Worm (Caenorhabditis elegans): ENCODE data around the gene F45E12.5.

F45E12.5 gene

DNA sequence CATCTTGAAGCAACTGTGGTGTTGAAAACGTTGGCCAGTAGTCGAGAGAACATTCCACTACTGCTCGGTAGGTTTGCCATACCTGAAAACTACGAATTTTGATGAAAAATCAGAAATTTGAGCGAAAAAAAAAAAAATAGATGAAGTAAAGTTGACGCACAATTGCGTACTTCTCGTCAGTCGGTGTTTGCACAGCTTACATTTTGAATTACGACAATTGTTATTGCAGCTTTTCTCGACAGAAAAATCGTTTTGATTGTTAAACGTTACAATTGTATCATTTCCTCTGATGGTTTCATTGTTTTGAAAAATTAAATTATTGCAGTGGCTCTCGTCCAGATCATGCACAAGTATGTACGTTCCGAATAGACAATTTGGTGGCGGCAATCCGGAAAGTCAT is at the start of gene F45E12.5, which contains the start of gene cnep-1:
Gene F45E12.5, minus strand, starts transcription at position 93 of the 400 bp plus-strand sequence.
Gene cnep-1, plus strand, starts transcription at position 326 of the 400 bp plus-strand sequence.
- TF ChIP-seq tab-1 (GFP tag; IDR thresholded peaks at IDR 0.05) (no peak), flt-1 (GFP tag; IDR thresholded peaks at IDR 0.05) (no peak), klf-2 (GFP tag; conservative IDR thresholded peaks at IDR 0.05) (no peak), T22C8.4 (GFP tag; IDR thresholded peaks at IDR 0.05) (no peak), med-1 (GFP tag; optimal IDR thresholded peaks at IDR 0.05; ENCODE audit: insufficient read depth) (no peak), cog-1 (tag; optimal IDR thresholded peaks at IDR 0.05) (no peak), ref-1 (GFP tag; conservative IDR thresholded peaks at IDR 0.05) (no peak), ztf-29 (GFP tag; IDR thresholded peaks at IDR 0.05) (no peak), ztf-23 (GFP tag; IDR thresholded peaks at IDR 0.05) (no peak)

DNA sequence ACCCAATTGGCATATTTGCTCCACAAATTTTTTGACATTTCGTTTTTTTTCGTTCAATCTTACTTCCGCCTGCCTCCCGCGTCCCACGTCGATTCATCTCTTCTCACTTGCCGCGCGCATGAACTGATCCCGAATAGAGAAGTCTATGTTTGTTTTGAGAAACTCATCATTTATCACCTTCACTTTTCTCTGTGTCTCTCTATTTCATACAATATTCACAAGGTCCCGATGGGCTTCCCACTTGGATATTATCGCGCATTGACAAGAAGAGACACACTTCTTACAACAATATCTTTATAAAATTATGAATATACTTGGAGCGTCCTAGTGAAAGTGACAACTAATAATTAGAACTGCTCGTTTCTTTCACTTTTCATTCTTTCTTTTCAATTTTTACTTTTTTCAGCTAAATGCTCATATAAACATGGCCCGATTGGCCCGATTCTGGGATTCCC is 48.6 kb upstream of the F45E12.5 start, which contains the start of gene insc-1:
Gene insc-1, plus strand, starts transcription at position 405 of the 455 bp plus-strand sequence.
- TF ChIP-seq ztf-29 (GFP tag; IDR thresholded peaks at IDR 0.05), result no peak
- no peak for TF ChIP-seq klf-2 (GFP tag; conservative IDR thresholded peaks at IDR 0.05)
- no peak for TF ChIP-seq tab-1 (GFP tag; IDR thresholded peaks at IDR 0.05)
- TF ChIP-seq T22C8.4 (GFP tag; IDR thresholded peaks at IDR 0.05), result no peak
- TF ChIP-seq flt-1 (GFP tag; IDR thresholded peaks at IDR 0.05), result no peak

DNA sequence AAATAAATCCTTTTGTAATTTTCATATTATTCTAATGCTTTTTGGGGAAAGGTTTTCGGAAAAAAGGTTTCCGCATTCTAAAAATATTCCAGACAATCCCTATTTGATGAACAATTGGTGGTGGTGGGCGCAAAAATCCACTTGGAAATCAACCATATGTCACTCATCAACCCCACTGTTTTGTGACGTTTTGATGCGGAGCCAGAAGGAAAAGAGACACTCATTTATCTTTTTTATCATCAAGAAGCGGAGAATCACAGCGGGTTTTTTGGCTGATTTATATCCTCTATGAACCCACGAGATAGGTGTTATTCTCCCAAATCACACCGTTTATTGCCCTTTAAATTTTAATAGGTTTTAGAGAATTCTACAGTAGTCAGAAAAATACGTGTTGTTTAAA is 47.3 kb upstream of the F45E12.5 start:
- TF ChIP-seq ref-1 (GFP tag; conservative IDR thresholded peaks at IDR 0.05), result no peak
- no peak for TF ChIP-seq klf-2 (GFP tag; conservative IDR thresholded peaks at IDR 0.05)
- no peak for TF ChIP-seq ztf-23 (GFP tag; IDR thresholded peaks at IDR 0.05)
- no peak for TF ChIP-seq ztf-29 (GFP tag; IDR thresholded peaks at IDR 0.05)
- no peak for TF ChIP-seq cog-1 (tag; optimal IDR thresholded peaks at IDR 0.05)
- TF ChIP-seq tab-1 (GFP tag; IDR thresholded peaks at IDR 0.05), result no peak
- no peak for TF ChIP-seq T22C8.4 (GFP tag; IDR thresholded peaks at IDR 0.05)
- TF ChIP-seq med-1 (GFP tag; optimal IDR thresholded peaks at IDR 0.05; ENCODE audit: insufficient read depth), result no peak
- no peak for TF ChIP-seq flt-1 (GFP tag; IDR thresholded peaks at IDR 0.05)

DNA sequence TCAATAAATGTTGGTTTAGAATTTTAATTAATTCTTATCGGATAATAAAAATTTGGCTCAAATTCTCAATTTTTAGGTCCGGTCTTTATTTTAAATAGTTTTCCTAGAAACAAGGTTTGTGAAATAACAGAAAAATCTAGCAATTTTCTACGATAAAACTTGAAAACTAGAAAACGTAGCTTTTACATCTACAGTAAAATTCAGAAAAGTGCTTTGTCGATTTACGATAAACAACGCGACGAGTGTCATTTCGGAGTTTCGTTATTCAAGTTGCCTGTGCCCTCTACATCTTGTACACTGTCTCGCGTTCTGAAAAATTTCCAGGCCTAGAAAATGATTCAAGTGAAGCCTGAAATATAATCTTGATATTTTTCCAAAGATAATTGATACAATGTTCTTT is 46.9 kb upstream of the F45E12.5 start:
- no peak for TF ChIP-seq med-1 (GFP tag; optimal IDR thresholded peaks at IDR 0.05; ENCODE audit: insufficient read depth)
- no peak for TF ChIP-seq cog-1 (tag; optimal IDR thresholded peaks at IDR 0.05)
- no peak for TF ChIP-seq klf-2 (GFP tag; conservative IDR thresholded peaks at IDR 0.05)
- TF ChIP-seq tab-1 (GFP tag; IDR thresholded peaks at IDR 0.05), result no peak
- no peak for TF ChIP-seq ztf-23 (GFP tag; IDR thresholded peaks at IDR 0.05)
- no peak for TF ChIP-seq T22C8.4 (GFP tag; IDR thresholded peaks at IDR 0.05)
- no peak for TF ChIP-seq ztf-29 (GFP tag; IDR thresholded peaks at IDR 0.05)
- TF ChIP-seq ref-1 (GFP tag; conservative IDR thresholded peaks at IDR 0.05), result no peak
- TF ChIP-seq flt-1 (GFP tag; IDR thresholded peaks at IDR 0.05), result no peak

DNA sequence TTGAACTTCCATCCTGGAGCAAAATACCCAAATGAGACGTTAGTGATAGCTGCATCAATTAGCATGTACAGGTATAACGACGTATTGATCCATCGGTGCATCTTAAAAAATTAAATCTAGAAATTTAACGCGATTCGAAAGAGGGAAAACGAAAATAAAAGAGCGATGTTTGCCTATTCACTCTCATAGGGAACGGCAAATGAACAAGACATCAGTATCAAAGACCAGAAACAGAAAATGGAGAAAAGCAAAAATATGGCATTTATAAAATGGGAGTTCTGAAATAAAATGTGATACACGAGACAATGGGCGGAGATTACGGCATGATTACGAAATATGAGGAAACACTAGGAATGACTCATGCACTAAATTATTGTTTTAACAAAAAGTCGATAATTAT is 46.4 kb upstream of the F45E12.5 start, which contains the start of gene haf-2:
Gene haf-2, minus strand, starts transcription at position 101 of the 400 bp plus-strand sequence.
- TF ChIP-seq ztf-29 (GFP tag; IDR thresholded peaks at IDR 0.05), result no peak

DNA sequence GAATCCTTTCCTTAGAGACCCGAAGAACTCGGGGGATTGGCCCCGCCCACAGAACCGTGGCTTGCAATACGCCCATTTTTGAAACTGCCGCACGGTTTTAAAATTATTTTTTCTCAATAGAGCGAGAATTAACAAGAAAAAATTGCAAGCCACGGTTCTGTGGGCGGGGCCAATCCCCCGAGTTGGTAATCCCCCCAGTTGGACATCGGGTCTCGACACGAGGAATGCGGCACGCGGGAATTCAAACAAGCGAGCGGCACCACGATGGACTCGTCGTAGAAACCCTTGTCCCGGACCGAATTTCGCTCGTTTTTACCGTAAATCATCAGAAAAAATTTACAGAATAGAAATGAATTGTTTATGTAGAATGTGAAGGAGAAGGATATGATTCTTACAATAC is 43.1 kb upstream of the F45E12.5 start:
- TF ChIP-seq ztf-29 (GFP tag; IDR thresholded peaks at IDR 0.05) (no peak), klf-2 (GFP tag; conservative IDR thresholded peaks at IDR 0.05) (no peak), flt-1 (GFP tag; IDR thresholded peaks at IDR 0.05) (0 out of 2 replicates have a peak, but pooled peaks have one; percentile 33), ref-1 (GFP tag; conservative IDR thresholded peaks at IDR 0.05) (no peak), ztf-23 (GFP tag; IDR thresholded peaks at IDR 0.05) (no peak), med-1 (GFP tag; optimal IDR thresholded peaks at IDR 0.05; ENCODE audit: insufficient read depth) (no peak)

DNA sequence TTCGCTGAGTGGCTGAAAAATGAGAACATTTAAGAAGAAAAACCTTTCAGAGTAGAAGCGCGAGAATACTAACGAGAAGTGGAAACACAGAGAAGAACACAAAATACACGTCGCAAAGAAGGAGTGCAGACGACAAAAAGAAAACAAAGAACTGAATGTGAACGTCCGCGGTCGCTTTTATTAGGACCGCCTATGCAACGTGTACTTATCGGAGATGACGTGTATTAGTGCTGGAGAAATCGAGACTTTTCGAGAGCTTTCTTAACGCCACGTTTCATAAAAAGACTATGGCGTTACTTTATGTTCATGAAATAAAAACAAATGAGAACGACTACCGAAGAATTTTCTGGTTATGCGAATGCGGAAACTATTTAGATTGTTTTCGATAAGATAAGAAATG is 42.6 kb upstream of the F45E12.5 start, which contains the start of gene hsp-4:
Gene hsp-4, minus strand, starts transcription at position 139 of the 400 bp plus-strand sequence.
- no peak for TF ChIP-seq ztf-23 (GFP tag; IDR thresholded peaks at IDR 0.05)

DNA sequence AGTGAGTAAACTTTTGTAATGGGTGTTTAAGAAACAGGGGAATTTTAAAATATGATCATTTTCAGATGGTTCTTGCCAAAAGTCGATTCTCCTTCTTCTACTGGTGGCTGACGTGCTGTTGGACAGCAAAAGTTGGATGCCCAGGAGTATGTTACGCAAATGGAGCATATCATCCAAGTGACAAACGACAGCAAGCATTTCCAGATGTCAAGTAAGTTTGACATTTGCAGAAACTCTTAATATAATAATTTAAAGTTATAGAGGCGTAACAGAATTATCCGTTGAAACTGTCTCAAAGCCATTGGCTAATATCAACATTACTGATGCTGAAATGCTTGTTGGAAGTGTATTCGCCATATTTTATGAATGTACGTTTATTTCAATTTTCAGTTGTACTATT is 38.1 kb upstream of the F45E12.5 start:
- TF ChIP-seq flt-1 (GFP tag; IDR thresholded peaks at IDR 0.05) (no peak), ztf-23 (GFP tag; IDR thresholded peaks at IDR 0.05) (no peak), ref-1 (GFP tag; conservative IDR thresholded peaks at IDR 0.05) (no peak), cog-1 (tag; optimal IDR thresholded peaks at IDR 0.05) (no peak), T22C8.4 (GFP tag; IDR thresholded peaks at IDR 0.05) (no peak), med-1 (GFP tag; optimal IDR thresholded peaks at IDR 0.05; ENCODE audit: insufficient read depth) (no peak), ztf-29 (GFP tag; IDR thresholded peaks at IDR 0.05) (no peak), klf-2 (GFP tag; conservative IDR thresholded peaks at IDR 0.05) (no peak), tab-1 (GFP tag; IDR thresholded peaks at IDR 0.05) (no peak)

DNA sequence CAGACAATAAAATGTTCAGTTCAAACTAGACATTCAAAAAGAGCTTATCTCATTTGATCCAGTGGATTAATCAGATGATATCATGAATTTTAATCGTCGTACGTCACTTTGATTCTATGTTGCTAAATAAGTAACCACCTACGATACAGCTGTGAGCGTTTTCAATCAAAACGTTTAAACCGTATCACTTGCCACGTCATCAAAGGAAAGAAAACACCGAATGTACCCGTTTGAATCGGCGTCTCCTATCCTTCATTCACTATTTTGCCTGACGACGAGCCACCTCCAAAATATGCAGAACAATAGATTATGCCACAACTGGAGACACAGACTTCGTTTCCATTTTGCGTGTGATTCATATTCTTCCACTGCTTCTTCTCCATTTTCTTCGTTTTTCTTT is 35.9 kb upstream of the F45E12.5 start:
- TF ChIP-seq ztf-29 (GFP tag; IDR thresholded peaks at IDR 0.05), result no peak
- TF ChIP-seq tab-1 (GFP tag; IDR thresholded peaks at IDR 0.05), result no peak
- TF ChIP-seq med-1 (GFP tag; optimal IDR thresholded peaks at IDR 0.05; ENCODE audit: insufficient read depth), result no peak
- no peak for TF ChIP-seq ref-1 (GFP tag; conservative IDR thresholded peaks at IDR 0.05)
- TF ChIP-seq flt-1 (GFP tag; IDR thresholded peaks at IDR 0.05), result no peak

DNA sequence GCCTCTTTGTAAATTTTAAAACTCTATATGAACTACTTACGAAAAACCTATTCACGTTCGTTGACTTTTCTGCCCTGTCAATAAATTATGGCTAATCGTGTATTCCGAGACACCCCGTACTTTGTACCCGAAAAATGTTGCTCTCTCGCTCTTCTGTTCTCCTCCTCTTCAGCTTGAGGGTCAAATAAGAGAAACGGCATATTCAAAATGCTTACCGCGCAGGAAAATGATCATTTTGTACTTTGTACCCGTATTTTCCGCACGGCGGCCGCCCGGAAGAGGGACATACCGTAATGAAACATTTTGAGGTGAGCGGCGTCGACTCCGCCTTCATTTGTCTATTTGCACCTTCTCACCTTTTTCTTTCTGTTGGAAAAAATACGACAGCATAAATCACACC is 33.8 kb upstream of the F45E12.5 start:
- 0 out of 2 replicates have a peak, but pooled peaks have one; percentile 9 for TF ChIP-seq ztf-29 (GFP tag; IDR thresholded peaks at IDR 0.05)
- TF ChIP-seq tab-1 (GFP tag; IDR thresholded peaks at IDR 0.05), result no peak

DNA sequence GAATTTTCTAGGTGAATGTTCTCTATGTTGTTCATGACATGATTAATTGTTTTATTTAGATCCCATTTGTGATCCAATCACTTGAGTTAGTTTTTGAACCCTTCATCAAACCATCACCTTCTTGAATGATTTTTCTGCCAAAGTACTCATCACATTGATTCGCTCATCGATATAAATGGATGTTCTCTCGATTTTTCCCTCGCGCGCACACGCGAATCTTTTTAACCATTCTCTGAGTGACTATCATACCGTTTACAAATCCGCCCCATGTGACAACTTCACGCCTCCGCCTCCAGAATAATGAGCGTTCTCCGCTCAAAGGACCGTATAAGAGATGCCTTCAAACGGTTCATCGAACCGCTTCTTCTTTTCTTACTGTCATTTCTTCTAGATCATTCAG is 33.0 kb upstream of the F45E12.5 start:
- TF ChIP-seq klf-2 (GFP tag; conservative IDR thresholded peaks at IDR 0.05), result no peak
- no peak for TF ChIP-seq cog-1 (tag; optimal IDR thresholded peaks at IDR 0.05)
- TF ChIP-seq flt-1 (GFP tag; IDR thresholded peaks at IDR 0.05), result no peak
- no peak for TF ChIP-seq ref-1 (GFP tag; conservative IDR thresholded peaks at IDR 0.05)
- TF ChIP-seq T22C8.4 (GFP tag; IDR thresholded peaks at IDR 0.05), result no peak
- TF ChIP-seq ztf-29 (GFP tag; IDR thresholded peaks at IDR 0.05), result no peak
- no peak for TF ChIP-seq med-1 (GFP tag; optimal IDR thresholded peaks at IDR 0.05; ENCODE audit: insufficient read depth)
- no peak for TF ChIP-seq ztf-23 (GFP tag; IDR thresholded peaks at IDR 0.05)
- TF ChIP-seq tab-1 (GFP tag; IDR thresholded peaks at IDR 0.05), result no peak

Measured in whole organism, midembryonic.